Worm (Caenorhabditis elegans) whole organism, young adult: ENCODE data around the gene era-1.

Experiments used
- F39B2.1 ChIP-seq: fragments of 200-800 bp; sonication (Bioruptor generic); IDR thresholded peaks from 2 replicates; pipeline ENCODE4 v1.3.6; 2022; ENCODE audit warnings: missing genetic modification reagents, missing genetic modification characterization, missing compliant biosample characterization
- F52B5.7 ChIP-seq: sonication (generic microtip); optimal IDR thresholded peaks from 2 replicates; lab custom pipeline; 2016; ENCODE audit warnings: mild to moderate bottlenecking, missing genetic modification characterization, missing compliant biosample characterization
- ama-1 ChIP-seq, 3 experiments: fragments of 150-350 bp in 1 of 3; sonication (generic microtip) in 2 of 3; optimal IDR thresholded peaks; 2 replicates each; lab custom pipeline; 2014 to 2018; ENCODE audit warnings: missing biosample characterization in 2 of 3, missing genetic modification characterization in 2 of 3, missing genetic modification reagents in 2 of 3
- chd-7 ChIP-seq: sonication (generic microtip); optimal IDR thresholded peaks from 2 replicates; lab custom pipeline; 2016; ENCODE audit warnings: mild to moderate bottlenecking, missing genetic modification characterization, moderate library complexity, missing compliant biosample characterization
- egl-18 ChIP-seq: fragments of 200-800 bp; sonication (Bioruptor generic); IDR thresholded peaks from 2 replicates; pipeline ENCODE4 v1.3.6; 2022; ENCODE audit warnings: missing genetic modification reagents, missing genetic modification characterization, missing compliant biosample characterization
- fkh-3 ChIP-seq: sonication (generic microtip); optimal IDR thresholded peaks from 2 replicates; lab custom pipeline; 2016; ENCODE audit warnings: mild to moderate bottlenecking, missing genetic modification characterization, missing compliant biosample characterization
- hlh-26 ChIP-seq: fragments of 200-800 bp; sonication (Bioruptor generic); conservative IDR thresholded peaks from 2 replicates; pipeline ENCODE4 v1.3.6; 2022; ENCODE audit warnings: missing genetic modification reagents, missing genetic modification characterization, missing compliant biosample characterization
- hmg-1.2 ChIP-seq: fragments of 200-800 bp; sonication (Bioruptor generic); IDR thresholded peaks from 2 replicates; pipeline ENCODE4 v1.3.6; 2022; ENCODE audit warnings: missing genetic modification reagents, missing genetic modification characterization, missing compliant biosample characterization
- mcd-1 ChIP-seq: fragments of 200-800 bp; sonication (Bioruptor generic); IDR thresholded peaks from 2 replicates; pipeline ENCODE4 v1.3.6; 2022; ENCODE audit warnings: missing genetic modification reagents, missing genetic modification characterization, missing compliant biosample characterization
- nhr-80 ChIP-seq: sonication (generic microtip); optimal IDR thresholded peaks from 2 replicates; lab custom pipeline; 2016; ENCODE audit warnings: missing genetic modification characterization, missing compliant biosample characterization
- snpc-4 ChIP-seq, 5 experiments: fragments of 150-350 bp in 1 of 5; sonication (generic microtip) in 4 of 5; optimal IDR thresholded peaks; 2 replicates each; lab custom pipeline; 2014 to 2018; ENCODE audit warnings: missing genetic modification characterization in 5 of 5, missing biosample characterization in 3 of 5, antibody characterized with exemption in 2 of 5, mild to moderate bottlenecking in 2 of 5, missing compliant biosample characterization in 2 of 5, missing genotype in 2 of 5, moderate library complexity in 2 of 5, missing genetic modification reagents in 1 of 5
- unc-62 ChIP-seq: fragments of 150-350 bp; optimal IDR thresholded peaks from 2 replicates; lab custom pipeline; 2014; ENCODE audit warnings: missing biosample characterization, missing genetic modification reagents, missing genetic modification characterization
- xnd-1 ChIP-seq: sonication (generic microtip); optimal IDR thresholded peaks from 2 replicates; lab custom pipeline; 2016; ENCODE audit warnings: missing genotype, missing genetic modification reagents, missing genetic modification characterization, missing compliant biosample characterization
- zfh-2 ChIP-seq: fragments of 200-800 bp; sonication (Bioruptor generic); conservative IDR thresholded peaks from 2 replicates; pipeline ENCODE4 v1.3.6; 2022; ENCODE audit warnings: missing genetic modification reagents, missing genetic modification characterization, missing compliant biosample characterization

DNA sequence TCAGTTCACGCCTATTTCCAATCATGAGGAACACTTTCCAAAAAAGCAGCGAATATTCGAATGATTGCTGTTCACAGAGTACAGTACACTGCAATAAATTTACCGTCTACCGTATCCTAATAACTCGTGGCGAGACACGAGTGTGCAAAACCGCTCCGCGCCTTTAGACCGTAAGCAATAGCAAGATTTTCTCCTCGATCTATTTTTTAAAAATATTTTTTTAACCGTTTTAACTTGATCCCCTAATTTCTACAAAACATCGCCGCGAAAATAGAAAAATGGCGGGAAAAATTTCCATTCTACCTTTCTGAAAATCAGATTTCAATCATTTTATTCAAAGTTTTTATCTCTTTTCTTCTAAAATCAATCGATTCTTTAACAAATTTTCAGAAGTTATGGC, at the start of gene era-1:
- TF ChIP-seq chd-7 (tag; lab: Kevin White, UChicago) (no peak), unc-62 (GFP tag; lab: Kevin White, UChicago) (no peak), ama-1 (optimal IDR thresholded peaks at IDR 0.05; lab: Kevin White, UChicago) (no peak), ama-1 (GFP tag; optimal IDR thresholded peaks at IDR 0.05; lab: Kevin White, UChicago) (no peak), hlh-26 (GFP tag; lab: Robert Waterston, UW) (no peak), snpc-4 (GFP tag; optimal IDR thresholded peaks at IDR 0.05; lab: Kevin White, UChicago) (no peak), snpc-4 (tag; optimal IDR thresholded peaks at IDR 0.05; lab: Kevin White, UChicago) (no peak), zfh-2 (GFP tag; lab: Robert Waterston, UW) (no peak), mcd-1 (GFP tag; lab: Robert Waterston, UW) (no peak), fkh-3 (tag; lab: Kevin White, UChicago) (no peak), egl-18 (GFP tag; lab: Robert Waterston, UW) (no peak), nhr-80 (tag; lab: Kevin White, UChicago) (no peak), xnd-1 (tag; lab: Kevin White, UChicago) (peak; percentile 83), F39B2.1 (GFP tag; lab: Robert Waterston, UW) (no peak), hmg-1.2 (GFP tag; lab: Robert Waterston, UW) (no peak), F52B5.7 (tag; lab: Kevin White, UChicago) (no peak)
